Fruit fly (Drosophila melanogaster): ENCODE results near the gene CG18749.

CG18749 gene

dm6 chr3R:8269740-8270139 lies 25.9 kb downstream of the CG18749 start, which contains the start of gene CG9630:
Gene CG9630, minus strand, starts transcription at chr3R:8269896.
- TF ChIP-seq Ets98B (GFP tag; IDR thresholded peaks at IDR 0.05): no peak
- no peak for TF ChIP-seq fd96Ca (GFP tag; IDR thresholded peaks at IDR 0.05)
- no peak for TF ChIP-seq CG13204 (GFP tag; optimal IDR thresholded peaks at IDR 0.05)
- TF ChIP-seq CG4496 (GFP tag; IDR thresholded peaks at IDR 0.05): no peak
- TF ChIP-seq Snoo (tag; optimal IDR thresholded peaks at IDR 0.05): no peak
- TF ChIP-seq CG12605 (GFP tag; IDR thresholded peaks at IDR 0.05): no peak
- TF ChIP-seq CG9948 (tag; optimal IDR thresholded peaks at IDR 0.05): no peak
- no peak for TF ChIP-seq CG34367 (tag; optimal IDR thresholded peaks at IDR 0.05)

dm6 chr3R:8272573-8273165 lies 28.8 kb downstream of the CG18749 start:
- peak; percentile 56 for TF ChIP-seq Snoo (tag; optimal IDR thresholded peaks at IDR 0.05)
- TF ChIP-seq CG15710 (tag; optimal IDR thresholded peaks at IDR 0.05): no peak
- no peak for TF ChIP-seq CG10348 (GFP tag; IDR thresholded peaks at IDR 0.05)

dm6 chr3R:8275031-8275430 lies 31.2 kb downstream of the CG18749 start:
- TF ChIP-seq CG4496 (GFP tag; IDR thresholded peaks at IDR 0.05) (no peak), Ets98B (GFP tag; IDR thresholded peaks at IDR 0.05) (no peak), Pif1A (GFP tag; optimal IDR thresholded peaks at IDR 0.05) (no peak), CG17806 (tag; optimal IDR thresholded peaks at IDR 0.05) (no peak), rn (GFP tag; IDR thresholded peaks at IDR 0.05) (no peak), EcR (GFP tag; optimal IDR thresholded peaks at IDR 0.05) (no peak), Snoo (tag; optimal IDR thresholded peaks at IDR 0.05) (no peak), CG10348 (GFP tag; IDR thresholded peaks at IDR 0.05) (no peak), CG32121 (GFP tag; IDR thresholded peaks at IDR 0.05) (no peak), CG15710 (tag; optimal IDR thresholded peaks at IDR 0.05) (no peak), CG9948 (tag; optimal IDR thresholded peaks at IDR 0.05) (no peak), CG12605 (GFP tag; IDR thresholded peaks at IDR 0.05) (no peak), CG8159 (tag; optimal IDR thresholded peaks at IDR 0.05) (no peak), D1 (tag; optimal IDR thresholded peaks at IDR 0.05) (no peak), CG13204 (GFP tag; optimal IDR thresholded peaks at IDR 0.05) (no peak), gl (tag; optimal IDR thresholded peaks at IDR 0.05) (no peak), CG14655 (GFP tag; optimal IDR thresholded peaks at IDR 0.05) (no peak), CG34367 (tag; optimal IDR thresholded peaks at IDR 0.05) (no peak)

dm6 chr3R:8277494-8278293 lies 33.8 kb downstream of the CG18749 start, which contains the start of gene ato:
Gene ato, plus strand, starts transcription at chr3R:8278052.
- TF ChIP-seq EcR (GFP tag; optimal IDR thresholded peaks at IDR 0.05): no peak
- TF ChIP-seq CG13204 (GFP tag; optimal IDR thresholded peaks at IDR 0.05): peak; percentile 18

- no peak for TF ChIP-seq Pif1B (GFP tag; optimal IDR thresholded peaks at IDR 0.05)
- no peak for TF ChIP-seq CG32121 (GFP tag; IDR thresholded peaks at IDR 0.05)
- no peak for TF ChIP-seq EcR (GFP tag; optimal IDR thresholded peaks at IDR 0.05)
- TF ChIP-seq CG10348 (GFP tag; IDR thresholded peaks at IDR 0.05): no peak
- TF ChIP-seq Snoo (tag; optimal IDR thresholded peaks at IDR 0.05): no peak
- no peak for TF ChIP-seq CG15710 (tag; optimal IDR thresholded peaks at IDR 0.05)
- TF ChIP-seq gl (tag; optimal IDR thresholded peaks at IDR 0.05): no peak
- no peak for TF ChIP-seq fd96Ca (GFP tag; IDR thresholded peaks at IDR 0.05)
- TF ChIP-seq CG34367 (tag; optimal IDR thresholded peaks at IDR 0.05): no peak
- TF ChIP-seq CG17806 (tag; optimal IDR thresholded peaks at IDR 0.05): no peak
- TF ChIP-seq CG12605 (GFP tag; IDR thresholded peaks at IDR 0.05): no peak
- no peak for TF ChIP-seq CG14655 (GFP tag; optimal IDR thresholded peaks at IDR 0.05)
- no peak for TF ChIP-seq Ets98B (GFP tag; IDR thresholded peaks at IDR 0.05)
- no peak for TF ChIP-seq D1 (tag; optimal IDR thresholded peaks at IDR 0.05)
- no peak for TF ChIP-seq rn (GFP tag; IDR thresholded peaks at IDR 0.05)
- TF ChIP-seq CG13204 (GFP tag; optimal IDR thresholded peaks at IDR 0.05): no peak
- no peak for TF ChIP-seq Pif1A (GFP tag; optimal IDR thresholded peaks at IDR 0.05)
- no peak for TF ChIP-seq CG9948 (tag; optimal IDR thresholded peaks at IDR 0.05)
- TF ChIP-seq CG8159 (tag; optimal IDR thresholded peaks at IDR 0.05): no peak
- TF ChIP-seq CG8301 (tag; optimal IDR thresholded peaks at IDR 0.05): no peak
These were observed 36.1 kb downstream of the CG18749 start for dm6 chr3R:8279970-8280369.

- TF ChIP-seq Snoo (tag; optimal IDR thresholded peaks at IDR 0.05) (peak; percentile 13), D1 (tag; optimal IDR thresholded peaks at IDR 0.05) (no peak)
These were observed 38.9 kb downstream of the CG18749 start for dm6 chr3R:8282727-8283126.

- no peak for TF ChIP-seq CG14655 (GFP tag; optimal IDR thresholded peaks at IDR 0.05)
- TF ChIP-seq CG32121 (GFP tag; IDR thresholded peaks at IDR 0.05): no peak
- no peak for TF ChIP-seq Pif1B (GFP tag; optimal IDR thresholded peaks at IDR 0.05)
- TF ChIP-seq CG12605 (GFP tag; IDR thresholded peaks at IDR 0.05): no peak
- TF ChIP-seq CG17806 (tag; optimal IDR thresholded peaks at IDR 0.05): no peak
These were observed 40.4 kb downstream of the CG18749 start for dm6 chr3R:8284234-8284633.

Measured in whole organism, pupa.